Worm (Caenorhabditis elegans): ENCODE results near the gene ulp-3.
A peak's percentile ranks its signal among the peaks of the same experiment; 100 is the strongest.

ce11 chrIV:1980961-1981446, 17.6 kb downstream of the ulp-3 start, which contains the start of gene Y76B12C.6:
- no peak for TF ChIP-seq madf-3 (GFP tag; IDR thresholded peaks at IDR 0.05)
- peak; percentile 53 for TF ChIP-seq mcd-1 (GFP tag; IDR thresholded peaks at IDR 0.05)
- TF ChIP-seq nhr-80 (tag; optimal IDR thresholded peaks at IDR 0.05) = no peak
- TF ChIP-seq dox-1 (GFP tag; IDR thresholded peaks at IDR 0.05) = 0 out of 2 replicates have a peak, but pooled peaks have one; percentile 34
- no peak for TF ChIP-seq hlh-12 (tag; optimal IDR thresholded peaks at IDR 0.05)
